Worm (Caenorhabditis elegans): ENCODE measurements around the gene srz-83.

srz-83 gene

ce11 chrIV:3519352-3519751 lies 15.1 kb downstream of the srz-83 start (continued):
- TF ChIP-seq hlh-17 (GFP tag; optimal IDR thresholded peaks at IDR 0.05; ENCODE audit: borderline replicate concordance) (no peak), nhr-71 (tag; optimal IDR thresholded peaks at IDR 0.05) (peak; percentile 64), dpl-1 (GFP tag; optimal IDR thresholded peaks at IDR 0.05) (peak; percentile 3 to 33 (median 29)), vab-15 (tag; optimal IDR thresholded peaks at IDR 0.05) (no peak)

ce11 chrIV:3520374-3520773 lies 16.1 kb downstream of the srz-83 start:
- no peak for TF ChIP-seq nhr-77 (tag; optimal IDR thresholded peaks at IDR 0.05)
- no peak for TF ChIP-seq xbp-1 (tag; optimal IDR thresholded peaks at IDR 0.05)
- no peak for TF ChIP-seq egl-13 (tag; optimal IDR thresholded peaks at IDR 0.05)
- no peak for TF ChIP-seq pag-3 (tag; optimal IDR thresholded peaks at IDR 0.05; ENCODE audit: borderline replicate concordance, insufficient read depth)
- TF ChIP-seq egl-27 (tag; optimal IDR thresholded peaks at IDR 0.05), result no peak
- TF ChIP-seq ama-1 (optimal IDR thresholded peaks at IDR 0.05), result no peak
- no peak for TF ChIP-seq hlh-17 (GFP tag; optimal IDR thresholded peaks at IDR 0.05; ENCODE audit: borderline replicate concordance)
- TF ChIP-seq nhr-20 (tag; optimal IDR thresholded peaks at IDR 0.05), result no peak
- no peak for TF ChIP-seq vab-15 (tag; optimal IDR thresholded peaks at IDR 0.05)
- TF ChIP-seq fkh-8 (tag; optimal IDR thresholded peaks at IDR 0.05), result no peak
- no peak for TF ChIP-seq alr-1 (tag; optimal IDR thresholded peaks at IDR 0.05; ENCODE audit: borderline replicate concordance)
- TF ChIP-seq unc-130 (tag; optimal IDR thresholded peaks at IDR 0.05), result no peak
- TF ChIP-seq pqm-1 (tag; optimal IDR thresholded peaks at IDR 0.05), result no peak
- no peak for TF ChIP-seq grh-1 (GFP tag; IDR thresholded peaks at IDR 0.05)
- no peak for TF ChIP-seq fkh-10 (GFP tag; optimal IDR thresholded peaks at IDR 0.05)
- TF ChIP-seq lsy-2 (tag; optimal IDR thresholded peaks at IDR 0.05), result peak in 1 of 2 experiments; percentile 10
- TF ChIP-seq lin-13 (GFP tag; optimal IDR thresholded peaks at IDR 0.05), result no peak
- no peak for TF ChIP-seq Y116A8C.19 (tag; optimal IDR thresholded peaks at IDR 0.05; ENCODE audit: borderline replicate concordance)
- no peak for TF ChIP-seq unc-98 (GFP tag; IDR thresholded peaks at IDR 0.05)
- TF ChIP-seq aly-2 (tag; optimal IDR thresholded peaks at IDR 0.05), result no peak
- TF ChIP-seq nhr-47 (tag; optimal IDR thresholded peaks at IDR 0.05), result no peak
- TF ChIP-seq unc-30 (tag; optimal IDR thresholded peaks at IDR 0.05), result no peak
- no peak for TF ChIP-seq mab-9 (GFP tag; IDR thresholded peaks at IDR 0.05)
- TF ChIP-seq efl-1 (optimal IDR thresholded peaks at IDR 0.05), result peak in 1 of 2 experiments; percentile 10
- TF ChIP-seq efl-1 (GFP tag; optimal IDR thresholded peaks at IDR 0.05 in 1 of 2), result no peak
- TF ChIP-seq mef-2 (tag; optimal IDR thresholded peaks at IDR 0.05), result no peak
- no peak for TF ChIP-seq mep-1 (tag; optimal IDR thresholded peaks at IDR 0.05)
- TF ChIP-seq swsn-7 (tag; optimal IDR thresholded peaks at IDR 0.05), result no peak
- no peak for TF ChIP-seq ces-1 (GFP tag; optimal IDR thresholded peaks at IDR 0.05)
- TF ChIP-seq skn-1 (tag; optimal IDR thresholded peaks at IDR 0.05), result peak; percentile 70
- no peak for TF ChIP-seq isw-1 (GFP tag; IDR thresholded peaks at IDR 0.05)
- TF ChIP-seq fos-1 (tag; optimal IDR thresholded peaks at IDR 0.05), result no peak
- TF ChIP-seq pax-3 (tag; optimal IDR thresholded peaks at IDR 0.05), result no peak
- peak; percentile 64 for TF ChIP-seq zip-4 (GFP tag; optimal IDR thresholded peaks at IDR 0.05)
- peak; percentile 23 to 66 (median 33) for TF ChIP-seq ceh-82 (tag; optimal IDR thresholded peaks at IDR 0.05)
- no peak for TF ChIP-seq lin-15B (tag; optimal IDR thresholded peaks at IDR 0.05)
- no peak for TF ChIP-seq nhr-90 (tag; optimal IDR thresholded peaks at IDR 0.05; ENCODE audit: poor library complexity)
- TF ChIP-seq tlp-1 (tag; optimal IDR thresholded peaks at IDR 0.05), result no peak
- no peak for TF ChIP-seq sup-37 (GFP tag; optimal IDR thresholded peaks at IDR 0.05)
- no peak for TF ChIP-seq irx-1 (tag; optimal IDR thresholded peaks at IDR 0.05)
- no peak for TF ChIP-seq lir-3 (tag; optimal IDR thresholded peaks at IDR 0.05; ENCODE audit: poor library complexity)
- TF ChIP-seq lin-14 (GFP tag; optimal IDR thresholded peaks at IDR 0.05), result peak; percentile 28
- TF ChIP-seq blmp-1 (tag; optimal IDR thresholded peaks at IDR 0.05), result no peak
- no peak for TF ChIP-seq fkh-4 (tag; optimal IDR thresholded peaks at IDR 0.05; ENCODE audit: borderline replicate concordance)
- TF ChIP-seq ceh-90 (tag; optimal IDR thresholded peaks at IDR 0.05), result peak; percentile 1
- no peak for TF ChIP-seq unc-62 (GFP tag; optimal IDR thresholded peaks at IDR 0.05)
- no peak for TF ChIP-seq nhr-76 (tag; optimal IDR thresholded peaks at IDR 0.05)
